Worm (Caenorhabditis elegans): ENCODE results near the gene rimb-1.
"Not testable (repeated sequence)": the region's sequence is repeated elsewhere in the genome, so short reads cannot be mapped to it uniquely, and the experiment has no call there.

DNA sequence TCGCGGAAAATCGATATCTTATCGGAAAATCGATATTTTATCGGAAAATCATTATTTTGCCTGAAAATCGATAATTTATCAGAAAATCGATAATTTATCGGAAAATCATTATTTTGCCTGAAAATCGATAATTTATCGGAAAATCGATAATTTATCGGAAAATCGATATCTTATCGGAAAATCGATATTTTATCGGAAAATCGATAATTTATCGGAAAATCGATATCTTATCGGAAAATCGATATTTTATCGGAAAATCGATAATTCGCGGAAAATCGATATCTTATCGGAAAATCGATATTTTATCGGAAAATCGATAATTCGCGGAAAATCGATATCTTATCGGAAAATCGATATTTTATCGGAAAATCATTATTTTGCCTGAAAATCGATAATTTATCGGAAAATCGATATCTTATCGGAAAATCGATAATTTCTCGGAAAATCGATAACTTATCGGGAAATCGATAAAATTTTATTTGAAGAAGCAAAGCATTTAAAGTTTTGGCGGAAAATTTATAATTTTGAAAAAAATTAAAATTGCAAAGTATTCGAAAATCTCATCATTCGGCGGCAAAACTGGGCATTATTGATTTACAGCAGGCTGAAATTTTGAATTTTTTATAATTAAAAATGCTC lies 19.3 kb downstream of the rimb-1 start:
- not testable (repeated sequence) for TF ChIP-seq nhr-237 (tag; optimal IDR thresholded peaks at IDR 0.05); mep-1 (tag; optimal IDR thresholded peaks at IDR 0.05); blmp-1 (tag; optimal IDR thresholded peaks at IDR 0.05); snpc-4 (tag; optimal IDR thresholded peaks at IDR 0.05); mab-5 (tag; optimal IDR thresholded peaks at IDR 0.05); ces-1 (GFP tag; optimal IDR thresholded peaks at IDR 0.05); lin-13 (tag; optimal IDR thresholded peaks at IDR 0.05); unc-62 (GFP tag; optimal IDR thresholded peaks at IDR 0.05); nhr-12 (tag; optimal IDR thresholded peaks at IDR 0.05); elt-1 (tag; optimal IDR thresholded peaks at IDR 0.05; ENCODE audit: borderline replicate concordance, insufficient read depth); mls-2 (tag; optimal IDR thresholded peaks at IDR 0.05)
- TF ChIP-seq ceh-39 (tag; optimal IDR thresholded peaks at IDR 0.05): peak; percentile 6
